Worm (Caenorhabditis elegans) whole organism, L1 larva: ENCODE results near the gene W03G11.3.

Experiments used
- pax-3 ChIP-seq: fragments of 200-800 bp; sonication (Bioruptor generic); optimal IDR thresholded peaks from 2 replicates; lab custom pipeline; 2018; ENCODE audit warnings: mild to moderate bottlenecking, missing genetic modification characterization, moderate library complexity, missing compliant biosample characterization
- swsn-7 ChIP-seq: sonication (generic microtip); optimal IDR thresholded peaks from 2 replicates; lab custom pipeline; 2016; ENCODE audit warnings: missing genetic modification characterization, missing compliant biosample characterization

Gene W03G11.3

DNA sequence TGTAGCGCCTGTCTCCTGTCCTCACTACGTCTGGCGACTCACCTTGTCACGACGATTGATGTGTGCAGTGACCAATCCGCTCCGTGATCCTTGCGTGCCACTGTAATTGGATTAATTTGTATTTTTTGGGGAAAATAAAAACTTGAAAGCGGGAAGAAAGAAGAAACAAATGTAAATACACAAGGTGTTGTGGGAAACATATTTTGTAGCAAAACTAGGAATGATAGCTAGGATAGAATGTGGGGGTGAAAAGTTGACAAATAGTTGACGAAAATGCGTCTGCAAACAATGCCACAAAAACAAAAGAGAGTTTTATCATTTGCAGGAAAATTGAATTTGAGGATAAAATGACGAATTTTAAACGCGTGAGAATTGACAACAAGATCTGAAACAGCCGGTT is 46.6 kb downstream of the W03G11.3 start, which contains the start of gene B0198.3:
Gene B0198.3, minus strand, starts transcription at position 101 of the 400 bp plus-strand sequence.
- TF ChIP-seq pax-3 (no peak), swsn-7 (tag; lab: Kevin White, UChicago) (no peak)
